Worm (Caenorhabditis elegans): ENCODE measurements around the gene srx-10.

- TF ChIP-seq lsy-2 (tag; optimal IDR thresholded peaks at IDR 0.05) = no peak
- TF ChIP-seq nhr-11 (tag; optimal IDR thresholded peaks at IDR 0.05) = no peak
- TF ChIP-seq ces-1 (GFP tag; optimal IDR thresholded peaks at IDR 0.05) = no peak
- no peak for TF ChIP-seq zag-1 (tag; optimal IDR thresholded peaks at IDR 0.05)
- TF ChIP-seq nhr-237 (tag; optimal IDR thresholded peaks at IDR 0.05) = no peak
- TF ChIP-seq elt-3 (tag; optimal IDR thresholded peaks at IDR 0.05) = no peak
- TF ChIP-seq ama-1 (optimal IDR thresholded peaks at IDR 0.05) = no peak
- no peak for TF ChIP-seq unc-62 (GFP tag; optimal IDR thresholded peaks at IDR 0.05)
- no peak for TF ChIP-seq sup-37 (GFP tag; optimal IDR thresholded peaks at IDR 0.05)
- no peak for TF ChIP-seq ceh-82 (tag; optimal IDR thresholded peaks at IDR 0.05)
Measured at ce11 chrV:13920730-13921129, 25.6 kb downstream of the srx-10 start, which contains the start of gene srx-42.
